Worm (Caenorhabditis elegans) whole organism, mixed stage, embryonic: ENCODE measurements around the gene gst-13.

ENCODE experiments used
- ham-2 ChIP-seq: fragments of 200-800 bp; sonication (Bioruptor generic); optimal IDR thresholded peaks from 2 replicates; lab custom pipeline; 2018; ENCODE audit warnings: mild to moderate bottlenecking, missing genetic modification characterization, missing compliant biosample characterization
- hlh-1 ChIP-seq: fragments of 150-350 bp; optimal IDR thresholded peaks from 2 replicates; lab custom pipeline; 2014; ENCODE audit warnings: missing biosample characterization, missing genetic modification reagents, missing genetic modification characterization
- lin-13 ChIP-seq: fragments of 150-350 bp; optimal IDR thresholded peaks from 2 replicates; lab custom pipeline; 2014; ENCODE audit warnings: missing biosample characterization, missing genetic modification characterization
- mep-1 ChIP-seq: fragments of 150-350 bp; optimal IDR thresholded peaks from 2 replicates; lab custom pipeline; 2017; ENCODE audit warnings: missing biosample characterization, missing genetic modification reagents, missing genetic modification characterization, inconsistent platforms
- nhr-237 ChIP-seq: fragments of 150-350 bp; optimal IDR thresholded peaks from 2 replicates; lab custom pipeline; 2014; ENCODE audit warnings: missing biosample characterization, missing genetic modification characterization
- nhr-28 ChIP-seq: fragments of 150-350 bp; optimal IDR thresholded peaks from 2 replicates; lab custom pipeline; 2014; ENCODE audit warnings: missing biosample characterization, missing genetic modification characterization
- nhr-76 ChIP-seq: sonication (generic microtip); optimal IDR thresholded peaks from 2 replicates; lab custom pipeline; 2017; ENCODE audit warnings: missing biosample characterization, missing genetic modification characterization
- pha-4 ChIP-seq: fragments of 150-350 bp; optimal IDR thresholded peaks from 2 replicates; lab custom pipeline; 2018; ENCODE audit warnings: missing biosample characterization, missing genetic modification reagents, missing genetic modification characterization
- snpc-4 ChIP-seq: fragments of 150-350 bp; optimal IDR thresholded peaks from 2 replicates; lab custom pipeline; 2014; ENCODE audit warnings: missing biosample characterization, missing genetic modification characterization
- tbx-8 ChIP-seq: fragments of 200-800 bp; sonication (Bioruptor generic); optimal IDR thresholded peaks from 2 replicates; lab custom pipeline; 2018; ENCODE audit warnings: mild to moderate bottlenecking, missing genetic modification characterization, moderate library complexity, missing compliant biosample characterization
- unc-39 ChIP-seq: fragments of 150-350 bp; optimal IDR thresholded peaks from 2 replicates; lab custom pipeline; 2014; ENCODE audit warnings: missing biosample characterization, missing genetic modification characterization
- unc-62 ChIP-seq: fragments of 150-350 bp; optimal IDR thresholded peaks from 2 replicates; lab custom pipeline; 2014; ENCODE audit warnings: missing biosample characterization, missing genetic modification reagents, missing genetic modification characterization
- ztf-11 ChIP-seq: fragments of 150-350 bp; optimal IDR thresholded peaks from 2 replicates; lab custom pipeline; 2014; ENCODE audit warnings: missing biosample characterization, missing genetic modification characterization

- TF ChIP-seq ztf-11 (tag; lab: Kevin White, UChicago), result no peak
- TF ChIP-seq snpc-4 (tag; lab: Kevin White, UChicago), result no peak
- TF ChIP-seq mep-1, result no peak
- no peak for TF ChIP-seq nhr-76 (tag; lab: Kevin White, UChicago)
- no peak for TF ChIP-seq hlh-1 (tag; lab: Kevin White, UChicago)
- no peak for TF ChIP-seq unc-62 (GFP tag; lab: Kevin White, UChicago)
- TF ChIP-seq nhr-237, result no peak
- TF ChIP-seq tbx-8 (GFP tag; lab: Kevin White, UChicago), result no peak
- TF ChIP-seq lin-13 (tag; lab: Kevin White, UChicago), result no peak
- TF ChIP-seq nhr-28 (tag; lab: Kevin White, UChicago), result no peak
- no peak for TF ChIP-seq ham-2 (GFP tag; lab: Kevin White, UChicago)
- no peak for TF ChIP-seq unc-39 (tag; lab: Kevin White, UChicago)
- no peak for TF ChIP-seq pha-4
Measured at ce11 chrII:9241610-9242009, 10.4 kb downstream of the gst-13 start.
